Worm (Caenorhabditis elegans) whole organism, midembryonic: ENCODE results near the gene T02C12.5.

Source experiments
- med-1 ChIP-seq: sonication (generic microtip); optimal IDR thresholded peaks from 2 replicates; lab custom pipeline; 2017; ENCODE audit warnings: missing genetic modification characterization, mild to moderate bottlenecking, missing compliant biosample characterization, antibody characterized with exemption, missing genetic modification reagents; ENCODE audit not compliant: insufficient read depth
- ztf-23 ChIP-seq: fragments of 200-800 bp; sonication (Bioruptor generic); IDR thresholded peaks from 2 replicates; pipeline ENCODE4 v1.3.6; 2022; ENCODE audit warnings: missing genetic modification reagents, missing genetic modification characterization, missing compliant biosample characterization

ce11 chrIII:4068120-4068519, 40.2 kb upstream of the T02C12.5 start:
- TF ChIP-seq ztf-23 (GFP tag; lab: Robert Waterston, UW) (no peak), med-1 (GFP tag; lab: Kevin White, UChicago) (no peak)
